Worm (Caenorhabditis elegans) whole organism, L1 larva: ENCODE data around the gene F22F7.3.

ENCODE experiments used
- ceh-82 ChIP-seq, 3 experiments: fragments of 150-350 bp in 1 of 3; sonication (generic microtip) in 2 of 3; optimal IDR thresholded peaks; 2 replicates each; lab custom pipeline; 2014 to 2017; ENCODE audit warnings: missing biosample characterization in 3 of 3, missing genetic modification characterization in 3 of 3
- dpl-1 ChIP-seq, 3 experiments: fragments of 150-350 bp in 2 of 3; sonication (generic microtip) in 1 of 3; optimal IDR thresholded peaks; 2 replicates each; lab custom pipeline; 2014 to 2017; ENCODE audit warnings: missing biosample characterization in 3 of 3, missing genetic modification characterization in 3 of 3, missing genetic modification reagents in 3 of 3
- elt-3 ChIP-seq, 6 experiments: fragments of 150-350 bp in 1 of 6; sonication (generic microtip); optimal IDR thresholded peaks; 2 replicates each; lab custom pipeline; 2017 to 2018; ENCODE audit warnings: missing biosample characterization in 6 of 6, missing genetic modification characterization in 6 of 6, inconsistent platforms in 1 of 6
- jun-1 ChIP-seq: fragments of 150-350 bp; optimal IDR thresholded peaks from 2 replicates; lab custom pipeline; 2014; ENCODE audit warnings: missing biosample characterization, missing genetic modification reagents, missing genetic modification characterization
- lin-13 ChIP-seq: fragments of 150-350 bp; optimal IDR thresholded peaks from 2 replicates; lab custom pipeline; 2014; ENCODE audit warnings: missing biosample characterization, missing genetic modification reagents, missing genetic modification characterization
- lin-15B ChIP-seq: fragments of 150-350 bp; sonication (generic microtip); optimal IDR thresholded peaks from 3 replicates; lab custom pipeline; 2014; ENCODE audit warnings: missing biosample characterization, missing genetic modification characterization
- mef-2 ChIP-seq: fragments of 150-350 bp; optimal IDR thresholded peaks from 2 replicates; lab custom pipeline; 2014; ENCODE audit warnings: missing biosample characterization, missing genetic modification characterization
- nhr-237 ChIP-seq: fragments of 150-350 bp; optimal IDR thresholded peaks from 2 replicates; lab custom pipeline; 2014; ENCODE audit warnings: missing biosample characterization, missing genetic modification characterization
- nhr-28 ChIP-seq: fragments of 150-350 bp; optimal IDR thresholded peaks from 2 replicates; lab custom pipeline; 2014; ENCODE audit warnings: missing biosample characterization, missing genetic modification characterization
- nhr-77 ChIP-seq: fragments of 150-350 bp; optimal IDR thresholded peaks from 2 replicates; lab custom pipeline; 2014; ENCODE audit warnings: missing biosample characterization, missing genetic modification characterization
- tbx-2 ChIP-seq: sonication (generic microtip); optimal IDR thresholded peaks from 2 replicates; lab custom pipeline; 2016; ENCODE audit warnings: missing genetic modification characterization, missing compliant biosample characterization

ce11 chrV:2132675-2133074 is 22.2 kb downstream of the F22F7.3 start:
- no peak for TF ChIP-seq dpl-1 (GFP tag; optimal IDR thresholded peaks at IDR 0.05; lab: Kevin White, UChicago)
- TF ChIP-seq mef-2 (tag; lab: Kevin White, UChicago), result no peak
- TF ChIP-seq nhr-77 (tag; lab: Kevin White, UChicago), result no peak
- no peak for TF ChIP-seq elt-3 (tag; optimal IDR thresholded peaks at IDR 0.05; lab: Kevin White, UChicago)
- TF ChIP-seq tbx-2 (tag; lab: Kevin White, UChicago), result no peak
- TF ChIP-seq nhr-28 (tag; lab: Kevin White, UChicago), result no peak
- TF ChIP-seq ceh-82 (tag; optimal IDR thresholded peaks at IDR 0.05; lab: Kevin White, UChicago), result no peak
- no peak for TF ChIP-seq lin-15B (tag; lab: Kevin White, UChicago)
- no peak for TF ChIP-seq jun-1
- no peak for TF ChIP-seq lin-13 (GFP tag; lab: Kevin White, UChicago)
- no peak for TF ChIP-seq nhr-237
